Fruit fly (Drosophila melanogaster) whole organism, prepupa: ENCODE results near the gene Pfas.
A peak's percentile ranks its signal among the peaks of the same experiment; 100 is the strongest.

Experiments
- Blimp-1 ChIP-seq: fragments of 200-800 bp; sonication (Bioruptor generic); optimal IDR thresholded peaks from 3 replicates; lab custom pipeline; 2017; ENCODE audit warnings: missing biosample characterization, missing genetic modification characterization, mild to moderate bottlenecking, moderate library complexity, missing genetic modification reagents
- CG10631 ChIP-seq: fragments of 200-800 bp; sonication (Bioruptor generic); optimal IDR thresholded peaks from 2 replicates; lab custom pipeline; 2016; ENCODE audit warnings: missing biosample characterization, missing genetic modification characterization
- CG10669 ChIP-seq: fragments of 200-800 bp; sonication (Bioruptor generic); optimal IDR thresholded peaks from 3 replicates; lab custom pipeline; 2018; ENCODE audit warnings: missing biosample characterization, mild to moderate bottlenecking, missing genetic modification characterization, moderate library complexity
- CG11294 ChIP-seq: fragments of 200-800 bp; sonication (Bioruptor generic); IDR thresholded peaks from 2 replicates; pipeline ENCODE4 v1.3.6; 2022; ENCODE audit warnings: missing biosample characterization, missing genetic modification characterization
- CG11762 ChIP-seq: fragments of 200-800 bp; sonication (Bioruptor generic); optimal IDR thresholded peaks from 3 replicates; lab custom pipeline; 2016; ENCODE audit warnings: missing biosample characterization, missing genetic modification characterization; ENCODE audit not compliant: insufficient read depth
- CG11902 ChIP-seq: fragments of 200-800 bp; sonication (Bioruptor generic); optimal IDR thresholded peaks from 3 replicates; lab custom pipeline; 2016; ENCODE audit warnings: missing biosample characterization, missing genetic modification characterization
- CG15336 ChIP-seq: fragments of 200-800 bp; sonication (Bioruptor generic); IDR thresholded peaks from 2 replicates; pipeline ENCODE4 v1.3.6; 2022; ENCODE audit warnings: missing biosample characterization, missing genetic modification characterization
- CG1621 ChIP-seq: fragments of 200-800 bp; sonication (Bioruptor generic); optimal IDR thresholded peaks from 3 replicates; lab custom pipeline; 2018; ENCODE audit warnings: missing biosample characterization, mild to moderate bottlenecking, missing genetic modification characterization
- CG16779 ChIP-seq: fragments of 200-800 bp; sonication (Bioruptor generic); optimal IDR thresholded peaks from 3 replicates; lab custom pipeline; 2017; ENCODE audit warnings: missing biosample characterization, mild to moderate bottlenecking, missing genetic modification characterization
- CG3032 ChIP-seq: fragments of 200-800 bp; optimal IDR thresholded peaks from 2 replicates; lab custom pipeline; 2019; ENCODE audit warnings: missing biosample characterization, mild to moderate bottlenecking, missing genetic modification characterization, moderate library complexity
- CG31627 ChIP-seq: fragments of 200-800 bp; sonication (Bioruptor generic); optimal IDR thresholded peaks from 3 replicates; lab custom pipeline; 2016; ENCODE audit warnings: missing biosample characterization, missing genetic modification characterization
- CG32006 ChIP-seq: fragments of 200-800 bp; sonication (Bioruptor generic); optimal IDR thresholded peaks from 3 replicates; lab custom pipeline; 2017; ENCODE audit warnings: missing biosample characterization, mild to moderate bottlenecking, missing genetic modification characterization
- CG34406 ChIP-seq: fragments of 200-800 bp; sonication (Bioruptor generic); optimal IDR thresholded peaks from 3 replicates; lab custom pipeline; 2016; ENCODE audit warnings: missing biosample characterization, missing genetic modification characterization
- CG4318 ChIP-seq: fragments of 200-800 bp; sonication (Bioruptor generic); optimal IDR thresholded peaks from 3 replicates; lab custom pipeline; 2017; ENCODE audit warnings: missing biosample characterization, mild to moderate bottlenecking, missing genetic modification characterization
- CG6163 ChIP-seq: fragments of 200-800 bp; sonication (Bioruptor generic); IDR thresholded peaks from 3 replicates; pipeline ENCODE4 v1.3.6; 2022; ENCODE audit warnings: missing biosample characterization, missing genetic modification characterization
- CG6276 ChIP-seq: fragments of 200-800 bp; sonication (Bioruptor generic); optimal IDR thresholded peaks from 2 replicates; lab custom pipeline; 2017; ENCODE audit warnings: missing biosample characterization, mild to moderate bottlenecking, missing genetic modification characterization
- CG6792 ChIP-seq: fragments of 200-800 bp; sonication (Bioruptor generic); optimal IDR thresholded peaks from 3 replicates; lab custom pipeline; 2016; ENCODE audit warnings: missing biosample characterization, missing genetic modification characterization
- CG6808 ChIP-seq: fragments of 200-800 bp; sonication (Bioruptor generic); optimal IDR thresholded peaks from 3 replicates; lab custom pipeline; 2017; ENCODE audit warnings: missing biosample characterization, missing genetic modification characterization, mild to moderate bottlenecking, moderate library complexity, missing genetic modification reagents
- CG7368 ChIP-seq: fragments of 200-800 bp; sonication (Bioruptor generic); optimal IDR thresholded peaks from 3 replicates; lab custom pipeline; 2016; ENCODE audit warnings: missing biosample characterization, missing genetic modification characterization
- CG8119 ChIP-seq: fragments of 200-800 bp; sonication (Bioruptor generic); IDR thresholded peaks from 3 replicates; pipeline ENCODE4 v1.3.6; 2022; ENCODE audit warnings: missing biosample characterization, missing genetic modification characterization
- CG8319 ChIP-seq: fragments of 200-800 bp; sonication (Bioruptor generic); optimal IDR thresholded peaks from 3 replicates; lab custom pipeline; 2016; ENCODE audit warnings: missing biosample characterization, missing genetic modification characterization
- CG8632 ChIP-seq: fragments of 200-800 bp; sonication (Bioruptor generic); optimal IDR thresholded peaks from 3 replicates; lab custom pipeline; 2016; ENCODE audit warnings: missing biosample characterization, missing genetic modification characterization
- CG9139 ChIP-seq: fragments of 200-800 bp; sonication (Bioruptor generic); optimal IDR thresholded peaks from 3 replicates; lab custom pipeline; 2017; ENCODE audit warnings: missing biosample characterization, mild to moderate bottlenecking, missing genetic modification characterization
- Eip75B ChIP-seq: fragments of 200-800 bp; sonication (Bioruptor generic); optimal IDR thresholded peaks from 3 replicates; lab custom pipeline; 2016; ENCODE audit warnings: missing biosample characterization, missing genetic modification characterization
- Eip78C ChIP-seq: fragments of 200-800 bp; sonication (Bioruptor generic); peaks from one replicate; lab custom pipeline; 2016; ENCODE audit warnings: missing biosample characterization, missing genetic modification characterization
- Eip93F ChIP-seq: fragments of 200-800 bp; sonication (Bioruptor generic); optimal IDR thresholded peaks from 2 replicates; lab custom pipeline; 2016; ENCODE audit warnings: missing biosample characterization, mild to moderate bottlenecking, missing genetic modification characterization
- Ets21C ChIP-seq: fragments of 200-800 bp; sonication (Bioruptor generic); optimal IDR thresholded peaks from 3 replicates; lab custom pipeline; 2016; ENCODE audit warnings: missing biosample characterization, missing genetic modification characterization
- Ets96B ChIP-seq: fragments of 200-800 bp; optimal IDR thresholded peaks from 2 replicates; lab custom pipeline; 2019; ENCODE audit warnings: missing biosample characterization, mild to moderate bottlenecking, missing genetic modification characterization, moderate library complexity
- Gug ChIP-seq: fragments of 200-800 bp; sonication (Bioruptor generic); IDR thresholded peaks from 2 replicates; pipeline ENCODE4 v1.3.6; 2022; ENCODE audit warnings: missing biosample characterization, missing genetic modification characterization
- Hr38 ChIP-seq: sonication (Bioruptor generic); optimal IDR thresholded peaks from 2 replicates; lab custom pipeline; 2016; ENCODE audit warnings: missing biosample characterization, missing genetic modification characterization
- Hr4 ChIP-seq: fragments of 200-800 bp; sonication (Bioruptor generic); optimal IDR thresholded peaks from 3 replicates; lab custom pipeline; 2016; ENCODE audit warnings: missing biosample characterization, missing genetic modification characterization
- Lpt ChIP-seq: fragments of 200-800 bp; sonication (Bioruptor generic); optimal IDR thresholded peaks from 3 replicates; lab custom pipeline; 2016; ENCODE audit warnings: missing biosample characterization, missing genetic modification characterization
- Met ChIP-seq: fragments of 200-800 bp; sonication (Bioruptor generic); optimal IDR thresholded peaks from 3 replicates; lab custom pipeline; 2016; ENCODE audit warnings: missing biosample characterization, missing genetic modification characterization
- Sox102F ChIP-seq: fragments of 200-800 bp; sonication (Bioruptor generic); optimal IDR thresholded peaks from 2 replicates; lab custom pipeline; 2016; ENCODE audit warnings: missing biosample characterization, mild to moderate bottlenecking, missing genetic modification characterization
- Sox14 ChIP-seq: fragments of 200-800 bp; sonication (Bioruptor generic); optimal IDR thresholded peaks from 3 replicates; lab custom pipeline; 2016; ENCODE audit warnings: missing biosample characterization, missing genetic modification characterization
- Sox15 ChIP-seq: fragments of 200-800 bp; sonication (Bioruptor generic); optimal IDR thresholded peaks from 3 replicates; lab custom pipeline; 2016; ENCODE audit warnings: missing biosample characterization, missing genetic modification characterization
- cyc ChIP-seq: fragments of 200-800 bp; sonication (Bioruptor generic); optimal IDR thresholded peaks from 3 replicates; lab custom pipeline; 2016; ENCODE audit warnings: missing biosample characterization, missing genetic modification characterization
- dac ChIP-seq: fragments of 200-800 bp; sonication (Bioruptor generic); optimal IDR thresholded peaks from 2 replicates; lab custom pipeline; 2017; ENCODE audit warnings: missing biosample characterization, mild to moderate bottlenecking, missing genetic modification characterization
- dsx ChIP-seq: fragments of 200-800 bp; optimal IDR thresholded peaks from 3 replicates; lab custom pipeline; 2019; ENCODE audit warnings: missing biosample characterization, mild to moderate bottlenecking, missing genetic modification characterization, moderate library complexity; ENCODE audit not compliant: poor library complexity, severe bottlenecking
- esn ChIP-seq: fragments of 200-800 bp; sonication (Bioruptor generic); optimal IDR thresholded peaks from 2 replicates; lab custom pipeline; 2016; ENCODE audit warnings: missing biosample characterization, mild to moderate bottlenecking, missing genetic modification characterization, moderate library complexity
- fd59A ChIP-seq: fragments of 200-800 bp; sonication (Bioruptor generic); optimal IDR thresholded peaks from 2 replicates; lab custom pipeline; 2017; ENCODE audit warnings: missing biosample characterization, mild to moderate bottlenecking, missing genetic modification characterization, missing genetic modification reagents
- fd85E ChIP-seq: fragments of 200-800 bp; sonication (Bioruptor generic); optimal IDR thresholded peaks from 3 replicates; lab custom pipeline; 2016; ENCODE audit warnings: missing biosample characterization, missing genetic modification characterization
- lz ChIP-seq: fragments of 200-800 bp; sonication (Bioruptor generic); optimal IDR thresholded peaks from 3 replicates; lab custom pipeline; 2016; ENCODE audit warnings: missing biosample characterization, missing genetic modification characterization
- net ChIP-seq: fragments of 200-800 bp; sonication (Bioruptor generic); optimal IDR thresholded peaks from 3 replicates; lab custom pipeline; 2016; ENCODE audit warnings: missing biosample characterization, missing genetic modification characterization
- pdm3 ChIP-seq: fragments of 200-800 bp; sonication (Bioruptor generic); optimal IDR thresholded peaks from 3 replicates; lab custom pipeline; 2016; ENCODE audit warnings: missing biosample characterization, missing genetic modification characterization
- salr ChIP-seq, 2 experiments: fragments of 200-800 bp; sonication (Bioruptor generic); optimal IDR thresholded peaks; 3 replicates each; lab custom pipeline; 2016 to 2018; ENCODE audit warnings: missing biosample characterization in 2 of 2, missing genetic modification characterization in 2 of 2, mild to moderate bottlenecking in 1 of 2
- ss ChIP-seq, 2 experiments: fragments of 200-800 bp; sonication (Bioruptor generic); optimal IDR thresholded peaks; 2 replicates in 1 of 2; 3 replicates in 1 of 2; lab custom pipeline; 2017 to 2018; ENCODE audit warnings: mild to moderate bottlenecking in 2 of 2, missing biosample characterization in 2 of 2, missing genetic modification characterization in 2 of 2, moderate library complexity in 1 of 2
- svp ChIP-seq: fragments of 200-800 bp; sonication (Bioruptor generic); peaks from one replicate; lab custom pipeline; 2016; ENCODE audit warnings: missing biosample characterization, missing genetic modification characterization
- topi ChIP-seq: fragments of 200-800 bp; sonication (Bioruptor generic); optimal IDR thresholded peaks from 3 replicates; lab custom pipeline; 2016; ENCODE audit warnings: missing biosample characterization, missing genetic modification characterization

The Pfas gene

DNA sequence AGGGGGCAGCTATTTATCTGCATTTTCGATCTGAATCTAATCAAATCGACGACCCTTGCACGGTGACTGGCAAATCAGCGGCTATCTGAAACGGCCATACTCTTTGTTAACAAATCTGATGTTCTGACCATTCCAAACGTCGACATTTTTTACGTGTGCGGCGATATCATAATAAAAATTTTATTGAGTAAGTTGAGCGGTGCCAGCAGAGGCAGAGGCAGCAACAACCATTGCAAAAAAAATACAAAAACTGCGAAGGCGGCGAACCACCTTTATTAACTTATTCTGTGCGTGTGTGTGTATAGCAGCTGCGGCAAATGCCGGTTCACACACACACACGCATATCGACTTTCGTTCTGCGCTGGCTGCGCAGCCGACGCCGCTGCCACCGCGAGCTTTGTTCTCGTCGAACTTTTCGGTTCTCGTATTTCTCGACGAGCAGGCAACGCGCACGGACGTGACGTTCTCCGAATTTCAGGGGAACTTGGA is 36.4 kb upstream of the Pfas start, which contains the start of gene Kr-h1 (continued):
- TF ChIP-seq Met (peak; percentile 90), salr (GFP tag; optimal IDR thresholded peaks at IDR 0.05; lab: Kevin White, UChicago) (no peak)

DNA sequence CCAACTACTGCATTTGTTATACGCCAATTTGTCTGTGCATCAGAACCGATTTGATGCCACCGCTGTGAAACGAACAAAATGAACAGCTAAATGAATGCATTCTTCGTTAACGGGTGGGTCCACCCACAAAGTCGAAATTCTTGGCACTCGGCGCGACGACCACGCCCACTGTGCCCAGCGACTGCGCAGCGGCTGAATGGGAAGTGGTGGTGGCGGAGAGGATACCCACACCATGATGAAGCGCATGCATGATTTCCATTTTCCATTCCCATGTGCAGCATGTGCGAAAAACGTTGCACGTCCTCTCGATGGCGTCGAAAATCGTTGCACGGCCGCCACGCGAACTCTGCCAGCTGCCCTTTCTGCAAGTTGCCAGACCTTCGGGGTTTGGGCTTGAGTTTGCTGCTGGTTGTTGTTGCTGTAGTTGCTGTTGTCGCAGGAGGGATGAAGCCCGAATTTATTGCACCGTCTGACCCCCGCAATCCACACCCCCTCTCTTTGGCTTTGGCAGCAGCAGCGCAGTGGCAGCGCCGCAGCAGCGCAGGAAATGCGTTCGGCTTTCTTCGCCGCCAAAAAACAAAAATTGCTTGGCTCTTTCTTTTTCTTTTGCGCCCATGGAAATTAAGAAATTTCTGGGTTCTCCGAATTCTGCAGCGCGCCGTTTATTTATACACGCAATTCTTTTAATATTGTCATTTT is 35.4 kb upstream of the Pfas start:
- peak; percentile 29; the same call in 1 of the 3 replicates for TF ChIP-seq CG6163 (GFP tag; lab: Robert Waterston, UW)
- peak; percentile 73 for TF ChIP-seq Eip93F (GFP tag; lab: Kevin White, UChicago)
- no peak for TF ChIP-seq Eip75B (GFP tag; lab: Kevin White, UChicago)
- no peak for TF ChIP-seq CG31627 (GFP tag; lab: Kevin White, UChicago)
- TF ChIP-seq Ets96B (tag; lab: Kevin White, UChicago) = no peak
- no peak for TF ChIP-seq esn
- TF ChIP-seq Eip78C (GFP tag; lab: Kevin White, UChicago) = peak; percentile 93
- TF ChIP-seq cyc = no peak
- TF ChIP-seq CG15336 (GFP tag; lab: Robert Waterston, UW) = no peak
- no peak for TF ChIP-seq lz (GFP tag; lab: Kevin White, UChicago)
- no peak for TF ChIP-seq CG11762 (GFP tag; lab: Kevin White, UChicago)
- TF ChIP-seq svp (GFP tag; lab: Kevin White, UChicago) = peak; percentile 93
- TF ChIP-seq CG1621 (tag; lab: Kevin White, UChicago) = no peak
- no peak for TF ChIP-seq Sox15 (GFP tag; lab: Kevin White, UChicago)
- TF ChIP-seq fd59A (GFP tag; lab: Kevin White, UChicago) = no peak
- peak; percentile 42 for TF ChIP-seq Blimp-1
- TF ChIP-seq CG8319 (GFP tag; lab: Kevin White, UChicago) = no peak
- no peak for TF ChIP-seq Hr38
- TF ChIP-seq Hr4 (GFP tag; lab: Kevin White, UChicago) = no peak
- TF ChIP-seq CG8119 (GFP tag; lab: Robert Waterston, UW) = no peak
- no peak for TF ChIP-seq Lpt (GFP tag; lab: Kevin White, UChicago)
- TF ChIP-seq pdm3 (GFP tag; lab: Kevin White, UChicago) = no peak
- no peak for TF ChIP-seq CG3032 (tag; lab: Kevin White, UChicago)
- no peak for TF ChIP-seq Sox14 (GFP tag; lab: Kevin White, UChicago)
- no peak for TF ChIP-seq CG8632 (GFP tag; lab: Kevin White, UChicago)
- TF ChIP-seq CG9139 (GFP tag; lab: Kevin White, UChicago) = no peak
- TF ChIP-seq CG10631 (GFP tag; lab: Kevin White, UChicago) = no peak
- TF ChIP-seq CG16779 (tag; lab: Kevin White, UChicago) = no peak
- no peak for TF ChIP-seq CG32006
- TF ChIP-seq dac (GFP tag; lab: Kevin White, UChicago) = no peak
- TF ChIP-seq topi = no peak
- TF ChIP-seq ss (GFP tag; optimal IDR thresholded peaks at IDR 0.05; lab: Kevin White, UChicago) = peak; percentile 54 to 73
- TF ChIP-seq CG6792 (GFP tag; lab: Kevin White, UChicago) = no peak
- no peak for TF ChIP-seq Gug (GFP tag; lab: Robert Waterston, UW)
- no peak for TF ChIP-seq CG11902
- no peak for TF ChIP-seq CG7368 (GFP tag; lab: Kevin White, UChicago)
- no peak for TF ChIP-seq Ets21C
- TF ChIP-seq CG10669 = no peak
- TF ChIP-seq salr (GFP tag; optimal IDR thresholded peaks at IDR 0.05; lab: Kevin White, UChicago) = no peak
- no peak for TF ChIP-seq CG34406 (GFP tag; lab: Kevin White, UChicago)
- no peak for TF ChIP-seq CG6808 (GFP tag; lab: Kevin White, UChicago)
- TF ChIP-seq Met = peak; percentile 100
- TF ChIP-seq CG6276 (GFP tag; lab: Kevin White, UChicago) = no peak
- TF ChIP-seq CG4318 = no peak
- TF ChIP-seq CG11294 = no peak
- no peak for TF ChIP-seq fd85E (GFP tag; lab: Kevin White, UChicago)
- TF ChIP-seq net (GFP tag; lab: Kevin White, UChicago) = no peak
- no peak for TF ChIP-seq dsx (GFP tag; lab: Kevin White, UChicago)
- no peak for TF ChIP-seq Sox102F (GFP tag; lab: Kevin White, UChicago)
